Fruit fly (Drosophila melanogaster) whole organism, prepupa: ENCODE results near the gene CG14075.

Experiments used
- CG11294 ChIP-seq: fragments of 200-800 bp; sonication (Bioruptor generic); IDR thresholded peaks from 2 replicates; pipeline ENCODE4 v1.3.6; 2022; ENCODE audit warnings: missing biosample characterization, missing genetic modification characterization
- CG16779 ChIP-seq: fragments of 200-800 bp; sonication (Bioruptor generic); optimal IDR thresholded peaks from 3 replicates; lab custom pipeline; 2017; ENCODE audit warnings: missing biosample characterization, mild to moderate bottlenecking, missing genetic modification characterization
- CG6276 ChIP-seq: fragments of 200-800 bp; sonication (Bioruptor generic); optimal IDR thresholded peaks from 2 replicates; lab custom pipeline; 2017; ENCODE audit warnings: missing biosample characterization, mild to moderate bottlenecking, missing genetic modification characterization
- CG8119 ChIP-seq: fragments of 200-800 bp; sonication (Bioruptor generic); IDR thresholded peaks from 3 replicates; pipeline ENCODE4 v1.3.6; 2022; ENCODE audit warnings: missing biosample characterization, missing genetic modification characterization
- Eip78C ChIP-seq: fragments of 200-800 bp; sonication (Bioruptor generic); peaks from one replicate; lab custom pipeline; 2016; ENCODE audit warnings: missing biosample characterization, missing genetic modification characterization
- Hr38 ChIP-seq: sonication (Bioruptor generic); optimal IDR thresholded peaks from 2 replicates; lab custom pipeline; 2016; ENCODE audit warnings: missing biosample characterization, missing genetic modification characterization
- Lpt ChIP-seq: fragments of 200-800 bp; sonication (Bioruptor generic); optimal IDR thresholded peaks from 3 replicates; lab custom pipeline; 2016; ENCODE audit warnings: missing biosample characterization, missing genetic modification characterization

dm6 chr3L:19015454-19016054 is 30.8 kb downstream of the CG14075 start:
- TF ChIP-seq CG6276 (GFP tag; lab: Kevin White, UChicago) (no peak), CG8119 (GFP tag; lab: Robert Waterston, UW) (no peak), Hr38 (GFP tag; lab: Kevin White, UChicago) (no peak), Lpt (GFP tag; lab: Kevin White, UChicago) (no peak), CG11294 (no peak), Eip78C (peak; percentile 50), CG16779 (tag; lab: Kevin White, UChicago) (no peak)
